Worm (Caenorhabditis elegans): ENCODE results near the gene abu-10.

Gene abu-10

DNA sequence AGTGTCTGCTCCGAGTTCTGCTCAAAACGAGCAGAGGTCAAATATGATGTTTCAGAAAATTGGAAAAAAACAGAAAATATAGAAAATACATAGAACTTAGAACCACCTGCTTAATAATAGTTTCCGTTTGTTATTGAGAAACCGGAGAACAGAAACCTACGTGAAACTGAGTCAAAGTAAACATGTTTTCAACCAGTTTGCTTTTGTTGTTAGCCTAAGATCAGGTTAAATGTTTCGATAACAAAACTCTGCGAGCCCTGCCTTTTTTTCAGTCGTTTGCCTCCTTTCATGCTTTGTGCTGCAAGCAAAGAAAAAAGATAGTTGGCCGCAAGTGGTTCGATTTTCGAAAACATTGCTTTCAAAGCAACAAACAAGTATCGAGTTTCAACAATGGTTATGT, 32.9 kb downstream of the abu-10 start:
- TF ChIP-seq nhr-129 (tag; optimal IDR thresholded peaks at IDR 0.05) (peak; percentile 2), lin-39 (tag; optimal IDR thresholded peaks at IDR 0.05) (no peak)

DNA sequence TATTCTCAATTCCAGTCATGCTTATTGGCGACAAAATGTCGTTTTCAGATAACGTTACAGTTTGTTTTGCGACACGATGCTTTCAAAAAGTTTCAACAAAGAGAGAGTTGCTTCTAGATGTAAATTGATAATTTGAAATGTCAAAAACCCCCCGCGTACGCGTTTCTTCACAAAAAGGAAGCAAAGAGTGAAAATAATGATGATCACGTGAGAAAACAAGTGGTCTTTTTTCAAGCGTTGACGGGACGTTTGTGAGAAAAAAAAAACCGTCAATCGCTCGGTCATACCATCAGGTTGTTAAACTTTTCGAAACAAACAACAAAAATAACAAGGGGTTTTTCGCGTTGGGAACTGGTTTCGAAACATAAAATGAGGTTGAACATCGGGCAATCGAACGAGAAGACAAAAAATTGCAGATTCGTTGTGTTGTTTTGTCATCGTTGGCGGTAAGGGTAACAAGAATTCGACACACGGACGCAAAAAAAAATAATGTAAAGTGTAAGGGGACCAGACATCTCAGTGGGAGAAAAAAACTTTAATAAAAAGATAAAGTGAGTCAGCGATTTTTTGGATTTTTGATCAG, 34.2 kb downstream of the abu-10 start:
- TF ChIP-seq egl-27 (tag; optimal IDR thresholded peaks at IDR 0.05) (peak; percentile 18), F13H6.1 (tag; optimal IDR thresholded peaks at IDR 0.05) (peak; percentile 47), nhr-10 (tag; optimal IDR thresholded peaks at IDR 0.05) (no peak), zag-1 (tag; optimal IDR thresholded peaks at IDR 0.05) (no peak), lin-13 (GFP tag; optimal IDR thresholded peaks at IDR 0.05) (no peak), peb-1 (tag; optimal IDR thresholded peaks at IDR 0.05) (no peak), gmeb-1 (tag; optimal IDR thresholded peaks at IDR 0.05) (peak; percentile 47), sma-9 (GFP tag; optimal IDR thresholded peaks at IDR 0.05) (peak; percentile 68), sma-9 (tag; optimal IDR thresholded peaks at IDR 0.05) (no peak), aly-2 (tag; optimal IDR thresholded peaks at IDR 0.05) (no peak), nhr-11 (tag; optimal IDR thresholded peaks at IDR 0.05) (no peak), snpc-4 (tag; optimal IDR thresholded peaks at IDR 0.05) (no peak), nhr-25 (tag; optimal IDR thresholded peaks at IDR 0.05) (peak; percentile 52), dmd-4 (tag; optimal IDR thresholded peaks at IDR 0.05) (no peak), elt-3 (tag; optimal IDR thresholded peaks at IDR 0.05) (no peak), lsy-2 (tag; optimal IDR thresholded peaks at IDR 0.05) (peak in 1 of 2 experiments; percentile 46), ceh-82 (tag; optimal IDR thresholded peaks at IDR 0.05) (no peak), nhr-21 (tag; optimal IDR thresholded peaks at IDR 0.05) (no peak), skn-1 (tag; optimal IDR thresholded peaks at IDR 0.05) (no peak), sma-3 (GFP tag; optimal IDR thresholded peaks at IDR 0.05) (peak; percentile 48), nhr-12 (tag; optimal IDR thresholded peaks at IDR 0.05) (no peak), C34F6.9 (tag; optimal IDR thresholded peaks at IDR 0.05) (peak; percentile 19), ztf-4 (tag; optimal IDR thresholded peaks at IDR 0.05) (no peak), unc-39 (tag; optimal IDR thresholded peaks at IDR 0.05) (no peak), R02D3.7 (tag; optimal IDR thresholded peaks at IDR 0.05) (no peak), unc-62 (GFP tag; optimal IDR thresholded peaks at IDR 0.05) (no peak), nhr-129 (tag; optimal IDR thresholded peaks at IDR 0.05) (peak; percentile 54), Y55F3AM.14 (GFP tag; optimal IDR thresholded peaks at IDR 0.05) (no peak), blmp-1 (tag; optimal IDR thresholded peaks at IDR 0.05; ENCODE audit: insufficient read depth) (no peak), sem-4 (tag; optimal IDR thresholded peaks at IDR 0.05) (no peak), fos-1 (tag; optimal IDR thresholded peaks at IDR 0.05) (peak; percentile 47), lin-39 (tag; optimal IDR thresholded peaks at IDR 0.05) (no peak), crh-2 (tag; optimal IDR thresholded peaks at IDR 0.05) (peak; percentile 87), ama-1 (optimal IDR thresholded peaks at IDR 0.05) (peak; percentile 52), ZK546.5 (tag; optimal IDR thresholded peaks at IDR 0.05) (no peak), nhr-237 (tag; optimal IDR thresholded peaks at IDR 0.05) (no peak)

DNA sequence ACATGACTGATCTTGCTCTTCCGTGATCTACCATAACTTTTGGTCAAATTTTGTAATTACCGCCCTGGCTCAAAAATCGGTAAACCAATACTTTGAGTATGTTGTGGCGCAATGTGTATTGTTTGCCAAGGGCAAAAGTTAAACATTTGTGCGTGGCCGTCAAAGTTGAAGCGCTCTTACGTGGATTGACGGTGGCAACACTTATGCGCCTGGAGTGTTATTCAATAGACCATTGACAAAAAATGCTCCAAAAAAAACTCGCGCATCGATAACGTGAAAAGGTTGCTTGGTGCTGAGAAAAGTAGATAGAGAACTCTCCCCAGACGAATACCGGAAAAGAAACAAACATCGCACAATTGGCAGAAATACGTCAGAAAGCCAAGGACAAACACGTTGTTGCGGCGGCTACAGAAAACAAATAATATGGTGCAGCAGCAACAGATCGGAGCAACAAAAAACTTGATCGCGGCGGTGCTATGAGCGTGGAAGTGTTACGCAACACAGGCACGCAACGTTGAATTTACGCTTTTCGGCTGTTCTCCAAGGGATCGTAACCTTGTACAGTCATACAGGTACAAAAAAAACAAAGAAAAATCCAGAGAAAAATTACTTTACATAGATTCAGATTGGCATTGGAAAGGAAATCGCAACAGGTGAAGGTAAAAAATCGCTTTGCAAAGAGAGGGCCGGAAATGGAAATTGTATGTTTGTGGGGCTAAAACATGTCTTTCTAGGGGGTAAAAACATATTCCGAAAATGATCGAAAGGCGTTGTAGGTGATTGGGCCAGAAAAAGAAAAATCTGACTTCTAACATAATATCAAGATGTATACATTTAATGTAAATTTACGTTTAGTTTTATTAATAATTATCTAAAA, 36.2 kb downstream of the abu-10 start:
- TF ChIP-seq F13H6.1 (tag; optimal IDR thresholded peaks at IDR 0.05) (peak; percentile 54), egl-27 (tag; optimal IDR thresholded peaks at IDR 0.05) (peak; percentile 14), ztf-11 (tag; optimal IDR thresholded peaks at IDR 0.05) (no peak), sma-9 (GFP tag; optimal IDR thresholded peaks at IDR 0.05) (peak; percentile 39), sma-9 (tag; optimal IDR thresholded peaks at IDR 0.05) (no peak), nhr-129 (tag; optimal IDR thresholded peaks at IDR 0.05) (peak; percentile 24)

DNA sequence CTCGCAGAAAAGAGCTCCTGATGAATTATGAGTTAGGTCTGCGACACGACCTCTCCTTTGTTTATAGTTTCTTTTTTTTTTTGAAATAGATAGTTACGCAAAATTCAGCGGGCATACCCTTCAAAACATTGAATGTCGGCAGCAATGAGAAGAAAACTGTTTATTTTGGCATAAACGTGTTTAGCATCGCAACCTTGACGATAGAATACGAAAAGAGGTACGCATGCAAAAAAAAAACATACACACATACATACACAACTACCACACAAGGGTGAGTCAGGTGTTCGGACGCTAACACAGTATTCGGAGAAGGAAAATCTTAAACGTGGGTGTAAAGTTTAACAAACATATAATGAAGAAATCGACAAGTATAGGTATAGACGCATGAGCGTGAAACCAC, 37.6 kb downstream of the abu-10 start:
- TF ChIP-seq nhr-25 (tag; optimal IDR thresholded peaks at IDR 0.05) (peak; percentile 38), sem-4 (tag; optimal IDR thresholded peaks at IDR 0.05) (no peak), unc-39 (tag; optimal IDR thresholded peaks at IDR 0.05) (no peak)
